Fruit fly (Drosophila melanogaster) whole organism, embryonic: ENCODE results near the gene CG31100.

Experiments
- Aef1 ChIP-seq: fragments of 200-800 bp; sonication (Bioruptor generic); IDR thresholded peaks from 3 replicates; pipeline ENCODE4 v1.3.6; 2022; ENCODE audit warnings: missing biosample characterization, missing genetic modification characterization
- CG10431 ChIP-seq: fragments of 200-800 bp; sonication (Bioruptor generic); optimal IDR thresholded peaks from 3 replicates; lab custom pipeline; 2018; ENCODE audit warnings: missing biosample characterization, mild to moderate bottlenecking, missing genetic modification characterization
- CG11085 ChIP-seq: fragments of 200-800 bp; sonication (Bioruptor generic); IDR thresholded peaks from 2 replicates; pipeline ENCODE4 v1.3.6; 2022; ENCODE audit warnings: missing biosample characterization, missing genetic modification characterization
- CG11247 ChIP-seq: fragments of 200-800 bp; sonication (Bioruptor generic); IDR thresholded peaks from 2 replicates; pipeline ENCODE4 v1.3.6; 2022; ENCODE audit warnings: missing biosample characterization, missing genetic modification characterization
- CG12236 ChIP-seq: fragments of 200-800 bp; sonication (Bioruptor generic); optimal IDR thresholded peaks from 2 replicates; lab custom pipeline; 2016; ENCODE audit warnings: missing biosample characterization, missing genetic modification characterization
- CG13287 ChIP-seq: fragments of 200-800 bp; sonication (Bioruptor generic); IDR thresholded peaks from 2 replicates; pipeline ENCODE4 v1.3.6; 2022; ENCODE audit warnings: missing biosample characterization, missing genetic modification characterization; ENCODE audit not compliant: partially characterized antibody
- CG13775 ChIP-seq: fragments of 200-800 bp; sonication (Bioruptor generic); optimal IDR thresholded peaks from 3 replicates; lab custom pipeline; 2017; ENCODE audit warnings: missing biosample characterization, mild to moderate bottlenecking, missing genetic modification characterization
- CG14667 ChIP-seq: fragments of 200-800 bp; sonication (Bioruptor generic); IDR thresholded peaks from 2 replicates; pipeline ENCODE4 v1.3.6; 2022; ENCODE audit warnings: missing biosample characterization, missing genetic modification characterization
- CG15514 ChIP-seq: fragments of 200-800 bp; sonication (Bioruptor generic); optimal IDR thresholded peaks from 3 replicates; lab custom pipeline; 2017; ENCODE audit warnings: missing biosample characterization, missing genetic modification characterization, mild to moderate bottlenecking, moderate library complexity, missing genetic modification reagents
- CG15696 ChIP-seq: fragments of 200-800 bp; sonication (Bioruptor generic); optimal IDR thresholded peaks from 2 replicates; lab custom pipeline; 2019; ENCODE audit warnings: missing biosample characterization, mild to moderate bottlenecking, missing genetic modification characterization, moderate library complexity
- CG18011 ChIP-seq: fragments of 200-800 bp; sonication (Bioruptor generic); optimal IDR thresholded peaks from 2 replicates; lab custom pipeline; 2017; ENCODE audit warnings: missing biosample characterization, missing genetic modification characterization, mild to moderate bottlenecking, moderate library complexity, missing genotype
- CG2712 ChIP-seq: fragments of 200-800 bp; optimal IDR thresholded peaks from 3 replicates; lab custom pipeline; 2019; ENCODE audit warnings: missing biosample characterization, mild to moderate bottlenecking, missing genetic modification characterization, moderate library complexity
- CG3163 ChIP-seq: fragments of 200-800 bp; sonication (Bioruptor generic); optimal IDR thresholded peaks from 3 replicates; lab custom pipeline; 2016; ENCODE audit warnings: missing biosample characterization, missing genetic modification characterization
- CG34376 ChIP-seq: fragments of 200-800 bp; sonication (Bioruptor generic); optimal IDR thresholded peaks from 2 replicates; lab custom pipeline; 2018; ENCODE audit warnings: missing biosample characterization, mild to moderate bottlenecking, missing genetic modification characterization
- CG3838 ChIP-seq: fragments of 200-800 bp; sonication (Bioruptor generic); optimal IDR thresholded peaks from 3 replicates; lab custom pipeline; 2016; ENCODE audit warnings: missing biosample characterization, missing genetic modification characterization
- CG4707 ChIP-seq: fragments of 200-800 bp; sonication (Bioruptor generic); optimal IDR thresholded peaks from 2 replicates; lab custom pipeline; 2018; ENCODE audit warnings: missing biosample characterization, mild to moderate bottlenecking, missing genetic modification characterization, moderate library complexity
- CG4730 ChIP-seq: fragments of 200-800 bp; sonication (Bioruptor generic); IDR thresholded peaks from 2 replicates; pipeline ENCODE4 v1.3.6; 2022; ENCODE audit warnings: missing biosample characterization, missing genetic modification characterization
- CG6765 ChIP-seq: fragments of 200-800 bp; sonication (Bioruptor generic); optimal IDR thresholded peaks from 3 replicates; lab custom pipeline; 2017; ENCODE audit warnings: missing biosample characterization, mild to moderate bottlenecking, missing genetic modification characterization
- CG7271 ChIP-seq: fragments of 200-800 bp; sonication (Bioruptor generic); optimal IDR thresholded peaks from 2 replicates; lab custom pipeline; 2018; ENCODE audit warnings: missing biosample characterization, mild to moderate bottlenecking, missing genetic modification characterization, moderate library complexity
- CG7987 ChIP-seq: fragments of 200-800 bp; sonication (Bioruptor generic); optimal IDR thresholded peaks from 2 replicates; lab custom pipeline; 2018; ENCODE audit warnings: missing biosample characterization, mild to moderate bottlenecking, missing genetic modification characterization, moderate library complexity
- CG8388 ChIP-seq: fragments of 200-800 bp; sonication (Bioruptor generic); optimal IDR thresholded peaks from 2 replicates; lab custom pipeline; 2019; ENCODE audit warnings: missing biosample characterization, mild to moderate bottlenecking, missing genetic modification characterization, moderate library complexity
- CG9797 ChIP-seq: fragments of 200-800 bp; sonication (Bioruptor generic); optimal IDR thresholded peaks from 3 replicates; lab custom pipeline; 2018; ENCODE audit warnings: missing biosample characterization, mild to moderate bottlenecking, missing genetic modification characterization
- Dfd ChIP-seq, 2 experiments: fragments of >200 bp; optimal IDR thresholded peaks; 2 replicates each; lab custom pipeline; 2017; ENCODE audit warnings: missing biosample characterization in 2 of 2, missing genetic modification characterization in 2 of 2
- Doc3 ChIP-seq: fragments of 200-800 bp; sonication (Bioruptor generic); IDR thresholded peaks from 3 replicates; pipeline ENCODE4 v1.3.6; 2022; ENCODE audit warnings: missing biosample characterization, missing genetic modification characterization; ENCODE audit not compliant: partially characterized antibody
- H15 ChIP-seq: fragments of 200-800 bp; sonication (Bioruptor generic); IDR thresholded peaks from 3 replicates; pipeline ENCODE4 v1.3.6; 2022; ENCODE audit warnings: missing biosample characterization, missing genetic modification characterization
- HLH54F ChIP-seq: fragments of 200-800 bp; sonication (Bioruptor generic); optimal IDR thresholded peaks from 3 replicates; lab custom pipeline; 2016; ENCODE audit warnings: missing biosample characterization, missing genetic modification characterization
- HmgZ ChIP-seq: fragments of 200-800 bp; sonication (Bioruptor generic); optimal IDR thresholded peaks from 2 replicates; lab custom pipeline; 2018; ENCODE audit warnings: missing biosample characterization, mild to moderate bottlenecking, missing genetic modification characterization
- Hr78 ChIP-seq, 2 experiments: fragments of 200-800 bp in 1 of 2; fragments of >200 bp in 1 of 2; sonication (Bioruptor generic) in 1 of 2; optimal IDR thresholded peaks; 2 replicates each; lab custom pipeline; 2017 to 2019; ENCODE audit warnings: missing biosample characterization in 2 of 2, missing genetic modification characterization in 2 of 2, mild to moderate bottlenecking in 1 of 2, moderate library complexity in 1 of 2
- Lpt ChIP-seq: fragments of >200 bp; optimal IDR thresholded peaks from 2 replicates; lab custom pipeline; 2018; ENCODE audit warnings: missing biosample characterization, missing genetic modification characterization
- Med ChIP-seq: fragments of 200-800 bp; sonication (Bioruptor generic); peaks from one replicate; lab custom pipeline; 2016; ENCODE audit warnings: missing biosample characterization, missing genetic modification characterization, mild to moderate bottlenecking, inconsistent platforms, moderate library complexity
- NK7.1 ChIP-seq: fragments of 200-800 bp; sonication (Bioruptor generic); optimal IDR thresholded peaks from 3 replicates; lab custom pipeline; 2016; ENCODE audit warnings: missing biosample characterization, missing genetic modification characterization
- Neu2 ChIP-seq: fragments of 200-800 bp; sonication (Bioruptor generic); optimal IDR thresholded peaks from 3 replicates; lab custom pipeline; 2016; ENCODE audit warnings: missing biosample characterization, missing genetic modification characterization, borderline replicate concordance
- Nf-YA ChIP-seq: fragments of 200-800 bp; sonication (Bioruptor generic); IDR thresholded peaks from 2 replicates; pipeline ENCODE4 v1.3.6; 2022; ENCODE audit warnings: missing biosample characterization, missing genetic modification characterization
- Trl ChIP-seq, 3 experiments: fragments of >200 bp in 2 of 3; fragments of 200-800 bp in 1 of 3; sonication (Bioruptor generic) in 1 of 3; optimal IDR thresholded peaks; 2 replicates in 1 of 3; 3 replicates in 2 of 3; lab custom pipeline; 2016 to 2017; ENCODE audit warnings: missing biosample characterization in 1 of 3, missing genetic modification characterization in 1 of 3
- ap ChIP-seq: fragments of 200-800 bp; sonication (Bioruptor generic); IDR thresholded peaks from 2 replicates; pipeline ENCODE4 v1.3.6; 2022; ENCODE audit warnings: missing biosample characterization, missing genetic modification characterization
- ash1 ChIP-seq: fragments of 200-800 bp; sonication (Bioruptor generic); optimal IDR thresholded peaks from 2 replicates; lab custom pipeline; 2018; ENCODE audit warnings: missing biosample characterization, mild to moderate bottlenecking, missing genetic modification characterization
- az2 ChIP-seq: fragments of 200-800 bp; sonication (Bioruptor generic); optimal IDR thresholded peaks from 3 replicates; lab custom pipeline; 2016; ENCODE audit warnings: missing biosample characterization, missing genetic modification characterization
- fd102C ChIP-seq: fragments of 200-800 bp; sonication (Bioruptor generic); optimal IDR thresholded peaks from 2 replicates; lab custom pipeline; 2018; ENCODE audit warnings: missing biosample characterization, mild to moderate bottlenecking, missing genetic modification characterization, moderate library complexity
- grau ChIP-seq: fragments of 200-800 bp; optimal IDR thresholded peaks from 3 replicates; lab custom pipeline; 2019; ENCODE audit warnings: missing biosample characterization, mild to moderate bottlenecking, missing genetic modification characterization, moderate library complexity
- ham ChIP-seq: fragments of 200-800 bp; sonication (Bioruptor generic); IDR thresholded peaks from 2 replicates; pipeline ENCODE4 v1.3.6; 2022; ENCODE audit warnings: missing biosample characterization, missing genetic modification characterization
- kni ChIP-seq: fragments of 200-800 bp; sonication (Bioruptor generic); optimal IDR thresholded peaks from 3 replicates; lab custom pipeline; 2017; ENCODE audit warnings: mild to moderate bottlenecking, missing biosample characterization, missing genetic modification reagents, missing genetic modification characterization
- lov ChIP-seq, 2 experiments: fragments of 200-800 bp in 1 of 2; fragments of >200 bp in 1 of 2; sonication (Bioruptor generic) in 1 of 2; IDR thresholded peaks in 1 of 2; optimal IDR thresholded peaks in 1 of 2; 2 replicates in 1 of 2; 3 replicates in 1 of 2; pipeline versions ENCODE4 v1.3.6 to Lab custom; 2017 to 2022; ENCODE audit warnings: missing biosample characterization in 1 of 2, missing genetic modification characterization in 1 of 2
- nerfin-2 ChIP-seq: fragments of 200-800 bp; sonication (Bioruptor generic); IDR thresholded peaks from 2 replicates; pipeline ENCODE4 v1.3.6; 2022; ENCODE audit warnings: missing biosample characterization, missing genetic modification characterization; ENCODE audit not compliant: partially characterized antibody
- pita ChIP-seq: fragments of 200-800 bp; sonication (Bioruptor generic); optimal IDR thresholded peaks from 2 replicates; lab custom pipeline; 2017; ENCODE audit warnings: missing biosample characterization, mild to moderate bottlenecking, missing genetic modification characterization
- sob ChIP-seq: fragments of 200-800 bp; sonication (Bioruptor generic); IDR thresholded peaks from 2 replicates; pipeline ENCODE4 v1.3.6; 2022; ENCODE audit warnings: missing biosample characterization, missing genetic modification characterization
- trem ChIP-seq: fragments of 200-800 bp; optimal IDR thresholded peaks from 3 replicates; lab custom pipeline; 2019; ENCODE audit warnings: missing biosample characterization, mild to moderate bottlenecking, missing genetic modification characterization, moderate library complexity
- twi ChIP-seq: fragments of 200-800 bp; optimal IDR thresholded peaks from 2 replicates; lab custom pipeline; 2019; ENCODE audit warnings: missing biosample characterization, mild to moderate bottlenecking, missing genetic modification characterization, moderate library complexity
- zf30C ChIP-seq: fragments of 200-800 bp; sonication (Bioruptor generic); optimal IDR thresholded peaks from 3 replicates; lab custom pipeline; 2018; ENCODE audit warnings: missing biosample characterization, mild to moderate bottlenecking, missing genetic modification characterization

The CG31100 gene

DNA sequence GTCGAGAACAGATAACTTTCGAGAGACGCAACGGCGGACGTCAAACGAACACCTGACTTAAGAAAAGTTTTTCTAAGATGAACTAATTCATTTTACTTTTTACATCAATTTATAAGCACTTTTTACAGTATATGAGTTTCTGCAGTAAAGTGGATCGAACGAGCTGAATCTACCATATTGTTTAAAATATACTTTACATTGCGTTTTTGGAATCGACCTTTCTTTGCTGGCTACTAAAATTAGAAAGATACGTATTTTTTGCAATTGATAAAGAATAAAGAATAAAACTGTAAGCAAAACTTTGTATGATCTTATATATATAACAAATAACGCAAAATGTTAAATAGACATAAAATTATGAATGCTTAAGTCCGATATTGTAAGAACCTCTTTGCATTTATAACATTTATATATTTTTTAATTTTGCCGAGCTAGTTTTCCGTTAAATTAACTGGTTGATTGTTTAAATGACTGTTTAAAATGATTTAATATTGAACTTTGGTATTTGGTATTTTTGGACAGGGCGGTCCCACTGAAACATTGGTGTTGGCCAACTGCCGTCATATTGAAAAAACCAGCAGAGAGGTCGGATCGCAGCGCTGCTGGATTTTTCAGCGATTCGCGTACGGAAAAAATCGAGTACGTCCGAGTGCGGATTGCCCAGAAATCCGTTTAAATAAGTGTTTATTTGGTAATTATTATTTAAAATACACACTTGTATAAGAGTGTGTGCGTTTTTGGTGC, 48.7 kb upstream of the CG31100 start, which contains the start of gene Kdm2 (continued):
- TF ChIP-seq CG11247 (GFP tag; lab: Robert Waterston, UW) (no peak), CG6765 (GFP tag; lab: Kevin White, UChicago) (peak; percentile 57), Aef1 (no peak), CG4730 (GFP tag; lab: Robert Waterston, UW) (no peak), CG3838 (GFP tag; lab: Kevin White, UChicago) (no peak), CG18011 (GFP tag; lab: Kevin White, UChicago) (peak; percentile 16), ham (GFP tag; lab: Robert Waterston, UW) (no peak), CG9797 (GFP tag; lab: Kevin White, UChicago) (peak; percentile 70), CG11085 (GFP tag; lab: Robert Waterston, UW) (no peak), pita (GFP tag; lab: Kevin White, UChicago) (no peak), twi (tag; lab: Kevin White, UChicago) (peak; percentile 0), Med (GFP tag; lab: Kevin White, UChicago) (peak; percentile 88), Trl (optimal IDR thresholded peaks at IDR 0.05; lab: Kevin White, UChicago) (no peak), Trl (GFP tag; optimal IDR thresholded peaks at IDR 0.05; lab: Kevin White, UChicago) (no peak), az2 (GFP tag; lab: Kevin White, UChicago) (no peak), nerfin-2 (GFP tag; lab: Robert Waterston, UW) (no peak), CG4707 (GFP tag; lab: Kevin White, UChicago) (no peak), lov (optimal IDR thresholded peaks at IDR 0.05; lab: Kevin White, UChicago) (no peak), lov (GFP tag; IDR thresholded peaks at IDR 0.05; lab: Robert Waterston, UW) (no peak), sob (GFP tag; lab: Robert Waterston, UW) (no peak), kni (GFP tag; lab: Kevin White, UChicago) (no peak), H15 (GFP tag; lab: Robert Waterston, UW) (no peak), CG8388 (GFP tag; lab: Kevin White, UChicago) (no peak), Neu2 (no peak), CG2712 (tag; lab: Kevin White, UChicago) (peak; percentile 40), fd102C (GFP tag; lab: Kevin White, UChicago) (peak; percentile 48), CG7271 (tag; lab: Kevin White, UChicago) (peak; percentile 81), Doc3 (no peak), HLH54F (GFP tag; lab: Kevin White, UChicago) (no peak), CG10431 (GFP tag; lab: Kevin White, UChicago) (peak; percentile 51), zf30C (peak; percentile 31), ap (no peak), Nf-YA (no peak), NK7.1 (GFP tag; lab: Kevin White, UChicago) (no peak), CG3163 (GFP tag; lab: Kevin White, UChicago) (no peak), Dfd (GFP tag; optimal IDR thresholded peaks at IDR 0.05; lab: Kevin White, UChicago) (no peak), trem (peak; percentile 65), CG12236 (GFP tag; lab: Kevin White, UChicago) (no peak), Lpt (GFP tag; lab: Kevin White, UChicago) (no peak), CG13775 (no peak), CG7987 (GFP tag; lab: Kevin White, UChicago) (peak; percentile 55), ash1 (no peak), CG15696 (tag; lab: Kevin White, UChicago) (no peak), CG15514 (GFP tag; lab: Kevin White, UChicago) (peak; percentile 96), Hr78 (GFP tag; optimal IDR thresholded peaks at IDR 0.05; lab: Kevin White, UChicago) (no peak), CG34376 (peak; percentile 21), CG14667 (GFP tag; lab: Robert Waterston, UW) (no peak), HmgZ (peak; percentile 36), grau (tag; lab: Kevin White, UChicago) (peak; percentile 27), CG13287 (GFP tag; lab: Robert Waterston, UW) (no peak)
